Fruit fly (Drosophila melanogaster) whole organism, adult: Measurements from ENCODE around the gene Hel25E.

Source experiments
- CG11617 ChIP-seq: fragments of 200-800 bp; sonication (Bioruptor generic); optimal IDR thresholded peaks from 2 replicates; lab custom pipeline; 2017; ENCODE audit warnings: mild to moderate bottlenecking, missing biosample characterization, missing genetic modification reagents, missing genetic modification characterization
- CG12768 ChIP-seq: fragments of 200-800 bp; sonication (Bioruptor generic); optimal IDR thresholded peaks from 2 replicates; lab custom pipeline; 2017; ENCODE audit warnings: missing biosample characterization, missing genetic modification characterization, mild to moderate bottlenecking, moderate library complexity, missing genetic modification reagents
- CG14711 ChIP-seq: fragments of 200-800 bp; sonication (Bioruptor generic); optimal IDR thresholded peaks from 2 replicates; lab custom pipeline; 2018; ENCODE audit warnings: missing biosample characterization, mild to moderate bottlenecking, missing genetic modification characterization, moderate library complexity
- CG1620 ChIP-seq: fragments of 200-800 bp; sonication (Bioruptor generic); optimal IDR thresholded peaks from 2 replicates; lab custom pipeline; 2016; ENCODE audit warnings: missing biosample characterization, missing genetic modification characterization
- CG33017 ChIP-seq: fragments of 200-800 bp; sonication (Bioruptor generic); optimal IDR thresholded peaks from 2 replicates; lab custom pipeline; 2018; ENCODE audit warnings: missing biosample characterization, mild to moderate bottlenecking, missing genetic modification characterization, moderate library complexity
- CG5204 ChIP-seq: fragments of 200-800 bp; sonication (Bioruptor generic); optimal IDR thresholded peaks from 2 replicates; lab custom pipeline; 2016; ENCODE audit warnings: missing biosample characterization, missing genetic modification characterization
- CG7045 ChIP-seq: fragments of 200-800 bp; sonication (Bioruptor generic); optimal IDR thresholded peaks from 2 replicates; lab custom pipeline; 2017; ENCODE audit warnings: missing biosample characterization, mild to moderate bottlenecking, missing genetic modification characterization
- CG7101 ChIP-seq: fragments of 200-800 bp; sonication (Bioruptor generic); optimal IDR thresholded peaks from 2 replicates; lab custom pipeline; 2018; ENCODE audit warnings: missing biosample characterization, mild to moderate bottlenecking, missing genetic modification characterization, moderate library complexity
- Clk ChIP-seq: fragments of 200-800 bp; sonication (Bioruptor generic); optimal IDR thresholded peaks from 2 replicates; lab custom pipeline; 2017; ENCODE audit warnings: missing biosample characterization, missing genetic modification characterization
- Crg-1 ChIP-seq: fragments of 200-800 bp; sonication (Bioruptor generic); optimal IDR thresholded peaks from 2 replicates; lab custom pipeline; 2016; ENCODE audit warnings: missing biosample characterization, missing genetic modification characterization
- Hr96 ChIP-seq: fragments of 200-800 bp; sonication (Bioruptor generic); optimal IDR thresholded peaks from 2 replicates; lab custom pipeline; 2016; ENCODE audit warnings: missing biosample characterization, missing genetic modification characterization
- Mnt ChIP-seq: fragments of 200-800 bp; sonication (Bioruptor generic); optimal IDR thresholded peaks from 2 replicates; lab custom pipeline; 2016; ENCODE audit warnings: missing biosample characterization, mild to moderate bottlenecking, missing genetic modification characterization
- bab1 ChIP-seq: fragments of 200-800 bp; sonication (Bioruptor generic); optimal IDR thresholded peaks from 3 replicates; lab custom pipeline; 2019; ENCODE audit warnings: missing biosample characterization, mild to moderate bottlenecking, missing genetic modification characterization, moderate library complexity
- cic ChIP-seq: fragments of 200-800 bp; sonication (Bioruptor generic); optimal IDR thresholded peaks from 2 replicates; lab custom pipeline; 2017; ENCODE audit warnings: missing biosample characterization, mild to moderate bottlenecking, missing genetic modification characterization, moderate library complexity
- cnc ChIP-seq, 2 experiments: fragments of >200 bp; optimal IDR thresholded peaks; 2 replicates each; lab custom pipeline; 2017
- kay ChIP-seq: fragments of 200-800 bp; sonication (Bioruptor generic); peaks from one replicate; lab custom pipeline; 2016; ENCODE audit warnings: missing biosample characterization, missing genetic modification characterization, borderline replicate concordance
- ovo ChIP-seq: fragments of 200-800 bp; sonication (Bioruptor generic); optimal IDR thresholded peaks from 2 replicates; lab custom pipeline; 2016; ENCODE audit warnings: missing biosample characterization, missing genetic modification characterization
- pad ChIP-seq: fragments of 200-800 bp; sonication (Bioruptor generic); optimal IDR thresholded peaks from 3 replicates; lab custom pipeline; 2017; ENCODE audit warnings: missing biosample characterization, missing genetic modification characterization, mild to moderate bottlenecking, moderate library complexity, missing genetic modification reagents
- tj ChIP-seq: fragments of 200-800 bp; sonication (Bioruptor generic); optimal IDR thresholded peaks from 3 replicates; lab custom pipeline; 2017; ENCODE audit warnings: missing biosample characterization, mild to moderate bottlenecking, missing genetic modification characterization, moderate library complexity
- toe ChIP-seq: fragments of 200-800 bp; sonication (Bioruptor generic); optimal IDR thresholded peaks from 2 replicates; lab custom pipeline; 2016; ENCODE audit warnings: missing biosample characterization, missing genetic modification characterization

Hel25E gene

DNA sequence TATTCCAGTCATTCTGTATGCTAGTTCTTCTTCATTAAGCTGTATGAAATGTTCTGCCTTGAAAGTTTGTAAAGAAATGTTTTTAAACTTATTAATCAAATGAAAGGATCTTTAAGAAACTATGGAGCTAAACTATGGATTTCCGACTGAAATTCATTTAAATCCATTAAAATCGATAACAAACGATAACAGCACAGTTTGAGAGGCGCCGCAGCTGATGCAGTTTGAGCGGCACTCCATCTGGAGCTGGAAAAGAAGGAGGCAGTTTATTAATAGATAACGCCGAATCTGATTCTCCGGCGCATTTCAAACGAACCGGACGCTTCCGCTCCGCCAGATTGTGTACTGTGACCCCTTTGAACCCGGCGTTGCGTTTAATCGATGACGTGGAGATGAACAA lies 14.3 kb downstream of the Hel25E start, which contains the start of gene CG31915:
TSS of gene CG31915 (plus strand) at position 263 of the 400 bp plus-strand sequence.
- TF ChIP-seq CG7101 = no peak
- no peak for TF ChIP-seq Hr96 (GFP tag; lab: Kevin White, UChicago)
- no peak for TF ChIP-seq Mnt (GFP tag; lab: Kevin White, UChicago)
- TF ChIP-seq cnc (optimal IDR thresholded peaks at IDR 0.05; lab: Kevin White, UChicago) = no peak
- no peak for TF ChIP-seq CG5204 (GFP tag; lab: Kevin White, UChicago)
- no peak for TF ChIP-seq CG12768 (GFP tag; lab: Kevin White, UChicago)
- TF ChIP-seq bab1 (GFP tag; lab: Kevin White, UChicago) = no peak
- no peak for TF ChIP-seq CG33017 (tag; lab: Kevin White, UChicago)
- no peak for TF ChIP-seq cic
- TF ChIP-seq toe (GFP tag; lab: Kevin White, UChicago) = no peak
- TF ChIP-seq CG1620 = no peak
- no peak for TF ChIP-seq tj
- TF ChIP-seq CG7045 (GFP tag; lab: Kevin White, UChicago) = no peak
- no peak for TF ChIP-seq pad

DNA sequence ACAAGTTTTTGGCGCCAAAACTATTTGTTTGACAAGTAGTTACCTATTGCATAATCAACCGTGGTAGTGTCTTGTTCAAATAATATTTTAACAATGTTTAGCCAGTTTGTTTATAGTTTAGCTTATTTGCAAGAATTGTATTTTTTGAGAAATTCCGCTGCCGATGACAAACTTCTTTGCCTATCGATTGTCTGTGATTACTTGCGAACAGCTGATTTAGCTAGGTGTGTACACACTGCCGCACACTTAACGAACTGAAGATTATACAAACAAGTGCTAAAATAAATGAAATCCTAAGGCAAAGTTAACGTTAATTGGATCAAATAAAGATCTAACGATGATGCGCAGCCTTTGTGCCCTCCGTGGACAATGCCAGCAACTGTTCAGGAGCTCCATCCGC lies 15.4 kb downstream of the Hel25E start, which contains the start of gene Cox11:
TSS of gene Cox11 (plus strand) at position 220 of the 400 bp plus-strand sequence.
- no peak for TF ChIP-seq CG33017 (tag; lab: Kevin White, UChicago)
- no peak for TF ChIP-seq Clk (GFP tag; lab: Kevin White, UChicago)

DNA sequence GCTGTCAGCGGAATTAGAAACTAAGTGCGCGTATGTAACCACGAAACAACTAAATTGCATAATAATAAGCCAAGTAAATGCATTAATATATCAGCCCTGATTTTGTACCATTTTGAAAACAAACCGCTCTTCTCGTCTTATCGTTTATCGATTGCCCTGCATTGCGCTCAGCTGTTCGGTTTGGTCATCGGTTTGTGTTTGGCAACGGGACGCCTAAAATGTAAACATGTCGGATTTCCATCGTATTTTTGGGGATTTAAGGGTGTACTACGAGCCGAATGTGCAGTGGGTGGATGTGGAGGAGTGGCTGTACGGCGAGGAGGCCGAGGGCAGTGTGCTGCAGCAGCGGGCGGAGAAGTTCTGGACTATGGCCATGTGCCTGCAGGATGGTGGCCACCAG lies 16.4 kb downstream of the Hel25E start, which contains the start of gene Cap-D3:
TSS of gene Cap-D3 (plus strand) at position 183 of the 400 bp plus-strand sequence.
- TF ChIP-seq pad = no peak
- TF ChIP-seq bab1 (GFP tag; lab: Kevin White, UChicago) = peak; percentile 6

DNA sequence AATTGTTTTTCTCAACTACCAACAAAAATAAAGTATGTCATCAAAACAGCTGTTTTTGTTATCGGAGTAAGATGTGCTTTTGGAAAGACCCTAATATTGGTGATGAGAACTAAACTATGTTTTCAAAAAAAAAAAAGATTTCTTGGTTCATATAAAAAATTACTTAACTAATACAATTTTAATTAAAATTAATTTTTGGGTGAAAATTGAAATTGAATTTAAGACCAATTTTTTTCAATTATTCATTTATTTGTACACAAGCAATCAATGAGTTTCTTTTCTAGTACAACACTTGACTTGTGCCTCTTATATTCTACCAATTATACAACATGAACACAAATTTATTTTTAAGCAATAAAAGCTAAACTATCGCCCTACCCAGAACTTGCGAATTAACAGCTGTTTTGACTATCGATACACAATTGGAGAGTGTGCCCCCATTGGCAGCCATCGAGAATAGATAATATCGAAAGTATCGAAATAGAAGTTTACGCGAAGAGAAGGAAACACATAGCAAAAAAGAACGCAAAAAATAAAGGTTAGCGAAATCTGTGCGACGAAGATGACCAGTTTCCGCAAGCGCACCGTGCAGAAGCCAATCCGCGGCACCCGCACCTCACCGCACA lies 18.2 kb downstream of the Hel25E start, which contains the start of the genes Vps52 and Elp4:
TSS of gene Vps52 (minus strand) at position 51 of the 626 bp plus-strand sequence.
TSS of gene Elp4 (plus strand) at position 292 of the 626 bp plus-strand sequence.
- TF ChIP-seq Crg-1 (peak; percentile 31), pad (peak; percentile 64), CG7101 (peak; percentile 83), ovo (GFP tag; lab: Kevin White, UChicago) (peak; percentile 14), Hr96 (GFP tag; lab: Kevin White, UChicago) (no peak), Mnt (GFP tag; lab: Kevin White, UChicago) (peak; percentile 48), kay (GFP tag; lab: Kevin White, UChicago) (no peak), CG7045 (GFP tag; lab: Kevin White, UChicago) (peak; percentile 80), Clk (GFP tag; lab: Kevin White, UChicago) (peak; percentile 76), CG14711 (tag; lab: Kevin White, UChicago) (peak; percentile 78), CG1620 (peak; percentile 79), bab1 (GFP tag; lab: Kevin White, UChicago) (peak; percentile 59), tj (peak; percentile 61), CG5204 (GFP tag; lab: Kevin White, UChicago) (no peak), toe (GFP tag; lab: Kevin White, UChicago) (no peak), CG33017 (tag; lab: Kevin White, UChicago) (peak; percentile 37), cnc (optimal IDR thresholded peaks at IDR 0.05; lab: Kevin White, UChicago) (no peak), CG12768 (GFP tag; lab: Kevin White, UChicago) (peak; percentile 77), cic (no peak), CG11617 (peak; percentile 87)

DNA sequence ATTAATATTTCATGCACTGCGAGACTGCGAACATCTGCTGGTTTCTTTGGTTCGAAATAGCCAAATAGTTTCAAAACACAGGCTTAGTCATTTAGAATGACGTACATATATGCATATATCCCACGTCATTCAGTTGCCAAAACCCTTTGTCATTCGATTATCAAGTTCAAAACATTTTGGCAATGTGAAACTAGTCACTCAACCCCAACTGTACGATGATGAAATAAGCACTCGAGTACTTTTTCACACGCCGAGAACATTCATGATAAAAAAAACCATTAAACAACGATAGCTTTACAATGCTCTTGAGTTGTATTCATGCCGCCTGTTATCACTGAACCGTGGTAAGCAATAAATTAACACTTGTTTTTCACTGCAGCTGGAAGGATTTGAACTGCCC lies 21.4 kb downstream of the Hel25E start:
- no peak for TF ChIP-seq CG11617
- no peak for TF ChIP-seq CG33017 (tag; lab: Kevin White, UChicago)
- no peak for TF ChIP-seq CG5204 (GFP tag; lab: Kevin White, UChicago)
- no peak for TF ChIP-seq Mnt (GFP tag; lab: Kevin White, UChicago)
- no peak for TF ChIP-seq bab1 (GFP tag; lab: Kevin White, UChicago)
- TF ChIP-seq CG1620 = no peak
- TF ChIP-seq CG7045 (GFP tag; lab: Kevin White, UChicago) = no peak
- TF ChIP-seq tj = no peak
- no peak for TF ChIP-seq Crg-1
- no peak for TF ChIP-seq CG7101
- no peak for TF ChIP-seq kay (GFP tag; lab: Kevin White, UChicago)
- no peak for TF ChIP-seq CG12768 (GFP tag; lab: Kevin White, UChicago)
- no peak for TF ChIP-seq cnc (optimal IDR thresholded peaks at IDR 0.05; lab: Kevin White, UChicago)

DNA sequence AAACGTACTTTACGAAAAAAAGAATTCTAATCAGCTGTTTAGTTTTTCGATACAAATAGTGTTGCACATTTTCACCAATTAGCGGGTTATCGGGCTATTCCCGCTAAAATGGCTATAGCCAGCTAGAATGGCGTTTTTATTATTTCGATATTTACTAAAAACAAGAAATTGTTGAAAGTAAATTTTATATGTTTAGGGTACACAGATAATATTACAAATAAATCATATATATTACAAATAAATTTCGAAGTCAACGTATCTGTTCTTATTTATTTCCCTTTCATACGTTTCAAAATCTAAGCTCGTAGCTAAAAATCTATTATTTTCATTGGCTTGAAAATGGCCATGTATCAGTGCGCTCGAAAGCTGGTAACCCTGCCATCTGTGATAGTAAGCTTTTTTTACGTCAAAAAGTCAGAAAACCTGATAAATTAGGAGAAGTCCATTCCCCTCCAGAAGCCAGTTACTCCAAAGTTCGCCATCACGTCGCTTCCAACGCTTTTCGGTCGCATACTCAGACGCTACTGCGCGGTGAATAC lies 22.2 kb downstream of the Hel25E start, which contains the start of the genes CG7382 and cl:
TSS of gene CG7382 (minus strand) at position 51 of the 539 bp plus-strand sequence.
TSS of gene cl (plus strand) at position 290 of the 539 bp plus-strand sequence.
- no peak for TF ChIP-seq CG1620
- peak; percentile 99 for TF ChIP-seq pad
- no peak for TF ChIP-seq cnc (optimal IDR thresholded peaks at IDR 0.05; lab: Kevin White, UChicago)
- peak; percentile 21 for TF ChIP-seq CG7101
- peak; percentile 36 for TF ChIP-seq CG7045 (GFP tag; lab: Kevin White, UChicago)
- TF ChIP-seq CG11617 = peak; percentile 24
- TF ChIP-seq Hr96 (GFP tag; lab: Kevin White, UChicago) = no peak
- TF ChIP-seq Clk (GFP tag; lab: Kevin White, UChicago) = no peak
- no peak for TF ChIP-seq CG33017 (tag; lab: Kevin White, UChicago)
- TF ChIP-seq tj = peak; percentile 82
- no peak for TF ChIP-seq bab1 (GFP tag; lab: Kevin White, UChicago)
- no peak for TF ChIP-seq CG12768 (GFP tag; lab: Kevin White, UChicago)
- TF ChIP-seq cic = peak; percentile 15
- peak; percentile 69 for TF ChIP-seq toe (GFP tag; lab: Kevin White, UChicago)
- TF ChIP-seq ovo (GFP tag; lab: Kevin White, UChicago) = peak; percentile 53
- TF ChIP-seq CG14711 (tag; lab: Kevin White, UChicago) = peak; percentile 92
